Worm (Caenorhabditis elegans) whole organism, late embryonic: ENCODE results near the gene fbxl-1.

ENCODE experiments used
- C38D4.7 ChIP-seq: fragments of 200-800 bp; sonication (Bioruptor generic); optimal IDR thresholded peaks from 2 replicates; lab custom pipeline; 2018; ENCODE audit warnings: mild to moderate bottlenecking, missing genetic modification characterization, moderate library complexity, missing compliant biosample characterization
- F13H6.1 ChIP-seq: sonication (generic microtip); optimal IDR thresholded peaks from 2 replicates; lab custom pipeline; 2016; ENCODE audit warnings: missing genetic modification characterization, missing compliant biosample characterization
- K02D7.2 ChIP-seq: sonication (generic microtip); optimal IDR thresholded peaks from 2 replicates; lab custom pipeline; 2017; ENCODE audit warnings: mild to moderate bottlenecking, missing genetic modification characterization, missing compliant biosample characterization
- K09A11.1 ChIP-seq: sonication (generic microtip); optimal IDR thresholded peaks from 2 replicates; lab custom pipeline; 2017; ENCODE audit warnings: antibody characterized with exemption, mild to moderate bottlenecking, missing genetic modification characterization, missing compliant biosample characterization; ENCODE audit not compliant: insufficient read depth
- ahr-1 ChIP-seq: sonication (generic microtip); optimal IDR thresholded peaks from 2 replicates; lab custom pipeline; 2016; ENCODE audit warnings: missing genetic modification characterization, missing compliant biosample characterization
- ceh-19 ChIP-seq: fragments of 200-800 bp; sonication (Bioruptor generic); optimal IDR thresholded peaks from 2 replicates; lab custom pipeline; 2018; ENCODE audit warnings: mild to moderate bottlenecking, missing genetic modification characterization, missing compliant biosample characterization
- ceh-31 ChIP-seq: sonication (generic microtip); optimal IDR thresholded peaks from 2 replicates; lab custom pipeline; 2016; ENCODE audit warnings: missing genetic modification characterization, missing compliant biosample characterization
- ceh-48 ChIP-seq: sonication (generic microtip); optimal IDR thresholded peaks from 2 replicates; lab custom pipeline; 2016; ENCODE audit warnings: missing genetic modification characterization, inconsistent platforms, missing compliant biosample characterization
- ceh-6 ChIP-seq: fragments of 200-800 bp; sonication (Bioruptor generic); optimal IDR thresholded peaks from 2 replicates; lab custom pipeline; 2018; ENCODE audit warnings: mild to moderate bottlenecking, missing genetic modification characterization, missing compliant biosample characterization
- che-1 ChIP-seq: sonication (generic microtip); optimal IDR thresholded peaks from 2 replicates; lab custom pipeline; 2016; ENCODE audit warnings: mild to moderate bottlenecking, missing genetic modification characterization, missing compliant biosample characterization
- elt-2 ChIP-seq: sonication (generic microtip); optimal IDR thresholded peaks from 2 replicates; lab custom pipeline; 2016; ENCODE audit warnings: missing genetic modification reagents, missing genetic modification characterization, missing compliant biosample characterization
- elt-4 ChIP-seq: sonication (generic microtip); optimal IDR thresholded peaks from 2 replicates; lab custom pipeline; 2016; ENCODE audit warnings: missing genetic modification characterization, missing compliant biosample characterization
- ets-4 ChIP-seq: sonication (generic microtip); optimal IDR thresholded peaks from 2 replicates; lab custom pipeline; 2016; ENCODE audit warnings: missing genetic modification characterization, missing compliant biosample characterization
- fkh-10 ChIP-seq: fragments of 150-350 bp; optimal IDR thresholded peaks from 2 replicates; lab custom pipeline; 2014; ENCODE audit warnings: missing biosample characterization, missing genetic modification reagents, missing genetic modification characterization
- gmeb-2 ChIP-seq: sonication (generic microtip); optimal IDR thresholded peaks from 2 replicates; lab custom pipeline; 2016; ENCODE audit warnings: missing genetic modification characterization, inconsistent platforms, missing compliant biosample characterization
- hlh-15 ChIP-seq: sonication (generic microtip); optimal IDR thresholded peaks from 2 replicates; lab custom pipeline; 2016; ENCODE audit warnings: missing genetic modification characterization, missing compliant biosample characterization
- hlh-30 ChIP-seq: sonication (generic microtip); optimal IDR thresholded peaks from 2 replicates; lab custom pipeline; 2017; ENCODE audit warnings: antibody characterized with exemption, missing genetic modification characterization, missing compliant biosample characterization; ENCODE audit not compliant: insufficient read depth
- hlh-8 ChIP-seq: sonication (generic microtip); optimal IDR thresholded peaks from 2 replicates; lab custom pipeline; 2016; ENCODE audit warnings: missing genotype, missing genetic modification characterization, missing compliant biosample characterization
- lim-6 ChIP-seq: sonication (generic microtip); optimal IDR thresholded peaks from 2 replicates; lab custom pipeline; 2016; ENCODE audit warnings: missing genetic modification characterization, missing compliant biosample characterization
- lin-11 ChIP-seq: fragments of 200-800 bp; sonication (Bioruptor generic); optimal IDR thresholded peaks from 2 replicates; lab custom pipeline; 2018; ENCODE audit warnings: mild to moderate bottlenecking, missing genetic modification characterization, missing compliant biosample characterization
- nfya-1 ChIP-seq: sonication (generic microtip); optimal IDR thresholded peaks from 2 replicates; lab custom pipeline; 2017; ENCODE audit warnings: missing genetic modification characterization, mild to moderate bottlenecking, missing compliant biosample characterization, antibody characterized with exemption, moderate library complexity
- nhr-232 ChIP-seq: sonication (generic microtip); optimal IDR thresholded peaks from 2 replicates; lab custom pipeline; 2016; ENCODE audit warnings: missing genetic modification characterization, missing compliant biosample characterization
- pag-3 ChIP-seq: sonication (generic microtip); optimal IDR thresholded peaks from 2 replicates; lab custom pipeline; 2016; ENCODE audit warnings: missing compliant biosample characterization, missing genetic modification characterization, borderline replicate concordance
- pax-1 ChIP-seq: fragments of 150-350 bp; optimal IDR thresholded peaks from 2 replicates; lab custom pipeline; 2014; ENCODE audit warnings: missing biosample characterization, missing genetic modification characterization
- pha-2 ChIP-seq: sonication (generic microtip); optimal IDR thresholded peaks from 2 replicates; lab custom pipeline; 2017; ENCODE audit warnings: mild to moderate bottlenecking, missing genetic modification characterization, missing compliant biosample characterization
- pha-4 ChIP-seq: fragments of 150-350 bp; optimal IDR thresholded peaks from 2 replicates; lab custom pipeline; 2018; ENCODE audit warnings: missing biosample characterization, missing genetic modification reagents, missing genetic modification characterization
- rnt-1 ChIP-seq: sonication (generic microtip); optimal IDR thresholded peaks from 2 replicates; lab custom pipeline; 2016; ENCODE audit warnings: missing genetic modification characterization, missing compliant biosample characterization
- sox-2 ChIP-seq: fragments of 200-800 bp; sonication (Bioruptor generic); IDR thresholded peaks from 2 replicates; pipeline ENCODE4 v1.3.6; 2022; ENCODE audit warnings: missing genetic modification reagents, missing genetic modification characterization, missing compliant biosample characterization
- sox-4 ChIP-seq: sonication (generic microtip); optimal IDR thresholded peaks from 2 replicates; lab custom pipeline; 2017; ENCODE audit warnings: mild to moderate bottlenecking, missing genetic modification characterization, inconsistent platforms, missing compliant biosample characterization
- tbx-7 ChIP-seq: sonication (generic microtip); optimal IDR thresholded peaks from 2 replicates; lab custom pipeline; 2016; ENCODE audit warnings: missing genotype, missing genetic modification characterization, missing compliant biosample characterization
- ttx-3 ChIP-seq: sonication (generic microtip); optimal IDR thresholded peaks from 2 replicates; lab custom pipeline; 2016; ENCODE audit warnings: missing genetic modification reagents, missing genetic modification characterization, missing compliant biosample characterization
- unc-42 ChIP-seq: sonication (generic microtip); optimal IDR thresholded peaks from 2 replicates; lab custom pipeline; 2016; ENCODE audit warnings: missing genotype, missing genetic modification characterization, missing compliant biosample characterization
- unc-55 ChIP-seq: sonication (generic microtip); optimal IDR thresholded peaks from 2 replicates; lab custom pipeline; 2017; ENCODE audit warnings: missing biosample characterization, missing genetic modification reagents, missing genetic modification characterization

Gene fbxl-1

DNA sequence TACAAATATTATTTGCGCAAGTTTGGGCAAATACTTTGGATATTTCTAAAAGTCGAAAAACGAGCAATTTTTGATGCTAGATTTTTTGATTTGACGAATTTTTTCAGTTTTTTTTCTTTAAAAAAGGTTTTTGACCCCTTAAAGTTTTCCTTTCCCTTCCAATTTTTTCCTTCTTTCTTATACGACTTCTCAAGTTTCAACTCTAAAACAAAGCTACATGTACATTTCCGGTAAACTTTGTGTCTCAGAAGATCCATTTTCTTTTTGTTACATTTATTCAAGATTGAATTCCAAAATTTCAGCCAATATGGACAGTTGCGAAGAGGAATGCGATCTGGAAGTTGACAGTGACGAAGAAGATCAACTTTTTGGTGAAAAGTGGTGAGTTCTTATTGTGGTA is 51.2 kb downstream of the fbxl-1 start, which contains the start of gene mig-10:
Gene mig-10, plus strand, starts transcription at position 301 of the 400 bp plus-strand sequence.
- TF ChIP-seq sox-4 (tag; lab: Kevin White, UChicago), result no peak
- TF ChIP-seq nfya-1, result no peak
- no peak for TF ChIP-seq hlh-15
- no peak for TF ChIP-seq pax-1 (tag; lab: Kevin White, UChicago)
- no peak for TF ChIP-seq pha-4 (tag; lab: Kevin White, UChicago)
- TF ChIP-seq ceh-48, result no peak
- no peak for TF ChIP-seq ets-4 (tag; lab: Kevin White, UChicago)
- TF ChIP-seq rnt-1 (tag; lab: Kevin White, UChicago), result no peak
- no peak for TF ChIP-seq pha-2
- no peak for TF ChIP-seq hlh-30 (tag; lab: Kevin White, UChicago)
- TF ChIP-seq ahr-1 (tag; lab: Kevin White, UChicago), result no peak
- no peak for TF ChIP-seq nhr-232 (tag; lab: Kevin White, UChicago)

DNA sequence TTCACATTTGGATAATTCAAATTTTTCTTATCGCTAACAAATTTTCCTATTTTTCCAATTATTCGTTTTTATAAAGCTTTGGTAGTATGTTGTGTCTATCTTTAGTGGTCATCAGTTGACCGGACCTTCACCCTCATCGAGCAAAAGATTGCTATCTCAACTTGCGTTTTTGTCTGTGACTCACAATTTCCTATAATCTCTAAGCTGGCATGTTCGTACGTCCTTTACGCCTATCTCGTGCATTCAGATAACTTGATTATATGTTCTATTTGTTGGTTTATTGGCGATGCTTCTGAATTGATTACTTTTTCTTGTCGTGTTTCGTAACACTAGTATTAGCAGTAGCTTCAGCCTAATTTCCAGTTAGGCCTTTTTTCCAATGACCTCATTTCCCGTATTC is 51.9 kb downstream of the fbxl-1 start:
- TF ChIP-seq elt-2 (tag; lab: Kevin White, UChicago), result peak; percentile 21
- peak; percentile 55 for TF ChIP-seq unc-42 (tag; lab: Kevin White, UChicago)
- TF ChIP-seq unc-55, result peak; percentile 19
- no peak for TF ChIP-seq fkh-10 (GFP tag; lab: Kevin White, UChicago)

DNA sequence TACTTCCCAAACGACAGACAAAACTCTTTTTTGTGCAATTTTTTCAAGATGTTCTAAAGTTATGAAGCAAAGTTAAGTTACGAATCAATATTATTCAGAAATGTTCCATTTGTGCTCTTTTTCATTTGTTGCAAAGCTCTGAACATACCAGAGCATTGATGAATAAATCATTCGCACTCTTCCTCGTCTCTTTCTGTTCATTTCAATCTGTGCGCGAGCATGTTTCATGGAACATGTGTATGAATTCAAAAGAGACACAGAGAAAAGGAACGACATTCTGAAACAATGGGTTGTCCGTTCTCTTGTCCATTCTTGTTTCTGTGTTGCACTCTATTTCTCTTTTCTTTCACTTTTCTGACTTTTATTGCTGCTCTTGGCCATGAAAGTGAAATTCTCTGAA is 52.7 kb downstream of the fbxl-1 start:
- TF ChIP-seq lim-6 (no peak), hlh-8 (tag; lab: Kevin White, UChicago) (no peak), ceh-31 (tag; lab: Kevin White, UChicago) (peak; percentile 11), elt-4 (tag; lab: Kevin White, UChicago) (no peak), sox-4 (tag; lab: Kevin White, UChicago) (no peak), ceh-48 (no peak)

DNA sequence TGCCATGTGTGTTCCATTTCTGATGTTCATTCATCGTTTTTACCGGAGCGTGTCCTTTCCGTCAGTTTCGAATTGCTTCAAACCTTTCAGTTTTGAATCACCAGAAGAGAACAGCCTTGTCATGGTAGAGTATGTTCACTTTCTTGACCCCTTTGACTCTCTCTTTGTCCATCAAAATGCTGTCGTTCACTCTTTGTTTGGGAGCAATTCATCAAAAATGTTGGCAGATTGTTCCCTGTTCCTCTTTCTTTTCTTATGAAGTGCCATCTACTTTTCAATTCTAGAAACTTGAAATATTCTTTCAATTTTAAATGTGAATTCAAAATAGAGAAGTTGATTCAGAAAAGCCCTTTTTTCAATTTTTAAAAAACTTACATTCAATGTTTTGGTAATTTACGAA is 53.7 kb downstream of the fbxl-1 start:
- TF ChIP-seq ceh-6 (no peak), hlh-30 (tag; lab: Kevin White, UChicago) (no peak), C38D4.7 (GFP tag; lab: Kevin White, UChicago) (no peak), K09A11.1 (tag; lab: Kevin White, UChicago) (no peak), pha-2 (no peak), sox-2 (GFP tag; lab: Robert Waterston, UW) (no peak), che-1 (tag; lab: Kevin White, UChicago) (no peak), pag-3 (tag; lab: Kevin White, UChicago) (no peak), elt-2 (tag; lab: Kevin White, UChicago) (no peak), ceh-48 (no peak), tbx-7 (tag; lab: Kevin White, UChicago) (no peak), ttx-3 (no peak), K02D7.2 (tag; lab: Kevin White, UChicago) (no peak), elt-4 (tag; lab: Kevin White, UChicago) (no peak), lin-11 (tag; lab: Kevin White, UChicago) (no peak), F13H6.1 (tag; lab: Kevin White, UChicago) (no peak), ceh-19 (no peak), gmeb-2 (tag; lab: Kevin White, UChicago) (no peak)
